Worm (Caenorhabditis elegans) whole organism, L1 larva: Measurements from ENCODE around the gene E01G6.2.

ENCODE experiments used
- C16A3.4 ChIP-seq: fragments of 150-350 bp; optimal IDR thresholded peaks from 2 replicates; lab custom pipeline; 2014; ENCODE audit warnings: missing biosample characterization, missing genetic modification characterization
- C34B4.2 ChIP-seq: sonication (generic microtip); optimal IDR thresholded peaks from 2 replicates; lab custom pipeline; 2017; ENCODE audit warnings: mild to moderate bottlenecking, missing genetic modification characterization, missing compliant biosample characterization
- F16B12.6 ChIP-seq: fragments of 150-350 bp; optimal IDR thresholded peaks from 2 replicates; lab custom pipeline; 2014; ENCODE audit warnings: missing biosample characterization, missing genetic modification characterization
- Y116A8C.19 ChIP-seq: sonication (generic microtip); optimal IDR thresholded peaks from 2 replicates; lab custom pipeline; 2016; ENCODE audit warnings: missing compliant biosample characterization, missing genetic modification characterization, borderline replicate concordance
- aha-1 ChIP-seq: fragments of 150-350 bp; optimal IDR thresholded peaks from 2 replicates; lab custom pipeline; 2014; ENCODE audit warnings: missing biosample characterization, missing genetic modification characterization
- alr-1 ChIP-seq: fragments of 200-800 bp; sonication (Bioruptor generic); optimal IDR thresholded peaks from 2 replicates; lab custom pipeline; 2018; ENCODE audit warnings: borderline replicate concordance, mild to moderate bottlenecking, missing genetic modification characterization, missing compliant biosample characterization
- aly-2 ChIP-seq: fragments of 150-350 bp; optimal IDR thresholded peaks from 2 replicates; lab custom pipeline; 2014; ENCODE audit warnings: missing biosample characterization, missing genetic modification characterization
- ama-1 ChIP-seq: fragments of 150-350 bp; optimal IDR thresholded peaks from 2 replicates; lab custom pipeline; 2014
- blmp-1 ChIP-seq: fragments of 150-350 bp; optimal IDR thresholded peaks from 2 replicates; lab custom pipeline; 2014; ENCODE audit warnings: missing biosample characterization, missing genetic modification characterization
- ceh-8 ChIP-seq: fragments of 200-800 bp; sonication (Bioruptor generic); optimal IDR thresholded peaks from 2 replicates; lab custom pipeline; 2018; ENCODE audit warnings: mild to moderate bottlenecking, missing genetic modification characterization, moderate library complexity, missing compliant biosample characterization
- ceh-82 ChIP-seq, 3 experiments: fragments of 150-350 bp in 1 of 3; sonication (generic microtip) in 2 of 3; optimal IDR thresholded peaks; 2 replicates each; lab custom pipeline; 2014 to 2017; ENCODE audit warnings: missing biosample characterization in 3 of 3, missing genetic modification characterization in 3 of 3
- ceh-88 ChIP-seq: fragments of 200-800 bp; sonication (Bioruptor generic); IDR thresholded peaks from 2 replicates; pipeline ENCODE4 v1.3.6; 2022; ENCODE audit warnings: missing genetic modification characterization, missing compliant biosample characterization
- ceh-90 ChIP-seq: sonication (generic microtip); optimal IDR thresholded peaks from 2 replicates; lab custom pipeline; 2016; ENCODE audit warnings: missing genetic modification characterization, missing compliant biosample characterization
- ces-1 ChIP-seq: fragments of 150-350 bp; optimal IDR thresholded peaks from 2 replicates; lab custom pipeline; 2014; ENCODE audit warnings: missing biosample characterization, missing genetic modification reagents, missing genetic modification characterization
- efl-1 ChIP-seq, 4 experiments: fragments of 150-350 bp; optimal IDR thresholded peaks in 3 of 4; peaks in 1 of 4; 1 replicate in 1 of 4; 2 replicates in 3 of 4; lab custom pipeline; 2014; ENCODE audit warnings: missing biosample characterization in 2 of 4, missing genetic modification characterization in 2 of 4, missing genetic modification reagents in 2 of 4
- efl-3 ChIP-seq: fragments of 200-800 bp; sonication (Bioruptor generic); optimal IDR thresholded peaks from 2 replicates; lab custom pipeline; 2018; ENCODE audit warnings: mild to moderate bottlenecking, missing genetic modification characterization, missing compliant biosample characterization
- egl-13 ChIP-seq: sonication (generic microtip); optimal IDR thresholded peaks from 2 replicates; lab custom pipeline; 2016; ENCODE audit warnings: missing genotype, missing genetic modification reagents, missing genetic modification characterization, missing compliant biosample characterization
- elt-2 ChIP-seq: sonication (generic microtip); optimal IDR thresholded peaks from 2 replicates; lab custom pipeline; 2016; ENCODE audit warnings: missing genetic modification characterization, mild to moderate bottlenecking, inconsistent platforms, missing compliant biosample characterization, missing genetic modification reagents
- elt-3 ChIP-seq, 6 experiments: fragments of 150-350 bp in 1 of 6; sonication (generic microtip); optimal IDR thresholded peaks; 2 replicates each; lab custom pipeline; 2017 to 2018; ENCODE audit warnings: missing biosample characterization in 6 of 6, missing genetic modification characterization in 6 of 6, inconsistent platforms in 1 of 6
- fkh-10 ChIP-seq: sonication (generic microtip); optimal IDR thresholded peaks from 2 replicates; lab custom pipeline; 2017; ENCODE audit warnings: missing biosample characterization, missing genetic modification reagents, missing genetic modification characterization
- grh-1 ChIP-seq: fragments of 200-800 bp; sonication (Bioruptor generic); IDR thresholded peaks from 2 replicates; pipeline ENCODE4 v1.3.6; 2022; ENCODE audit warnings: missing genetic modification reagents, missing genetic modification characterization, missing compliant biosample characterization
- hpl-2 ChIP-seq: fragments of 150-350 bp; optimal IDR thresholded peaks from 2 replicates; lab custom pipeline; 2014; ENCODE audit warnings: missing biosample characterization, missing genetic modification reagents, missing genetic modification characterization
- jun-1 ChIP-seq: fragments of 150-350 bp; optimal IDR thresholded peaks from 2 replicates; lab custom pipeline; 2014; ENCODE audit warnings: missing biosample characterization, missing genetic modification reagents, missing genetic modification characterization
- lin-13 ChIP-seq: fragments of 150-350 bp; optimal IDR thresholded peaks from 2 replicates; lab custom pipeline; 2014; ENCODE audit warnings: missing biosample characterization, missing genetic modification reagents, missing genetic modification characterization
- lin-14 ChIP-seq: fragments of 200-800 bp; sonication (Bioruptor generic); optimal IDR thresholded peaks from 2 replicates; lab custom pipeline; 2018; ENCODE audit warnings: mild to moderate bottlenecking, missing genetic modification characterization, moderate library complexity, missing compliant biosample characterization
- lin-15B ChIP-seq: fragments of 150-350 bp; sonication (generic microtip); optimal IDR thresholded peaks from 3 replicates; lab custom pipeline; 2014; ENCODE audit warnings: missing biosample characterization, missing genetic modification characterization
- lin-39 ChIP-seq: fragments of 150-350 bp; optimal IDR thresholded peaks from 2 replicates; lab custom pipeline; 2014; ENCODE audit warnings: missing biosample characterization, missing genetic modification reagents, missing genetic modification characterization
- lir-3 ChIP-seq: sonication (generic microtip); optimal IDR thresholded peaks from 2 replicates; lab custom pipeline; 2016; ENCODE audit warnings: mild to moderate bottlenecking, missing genetic modification characterization, moderate library complexity, missing compliant biosample characterization; ENCODE audit not compliant: poor library complexity
- mab-9 ChIP-seq: fragments of 200-800 bp; sonication (Bioruptor generic); IDR thresholded peaks from 2 replicates; pipeline ENCODE4 v1.3.6; 2022; ENCODE audit warnings: missing genetic modification reagents, missing genetic modification characterization, missing compliant biosample characterization
- mdl-1 ChIP-seq, 2 experiments: fragments of 150-350 bp; optimal IDR thresholded peaks; 2 replicates each; lab custom pipeline; 2014 to 2017; ENCODE audit warnings: missing biosample characterization in 2 of 2, missing genetic modification characterization in 2 of 2, inconsistent platforms in 1 of 2
- mef-2 ChIP-seq: fragments of 150-350 bp; optimal IDR thresholded peaks from 2 replicates; lab custom pipeline; 2014; ENCODE audit warnings: missing biosample characterization, missing genetic modification characterization
- mep-1 ChIP-seq: fragments of 150-350 bp; optimal IDR thresholded peaks from 2 replicates; lab custom pipeline; 2014; ENCODE audit warnings: missing biosample characterization, missing genetic modification characterization
- nhr-11 ChIP-seq: fragments of 150-350 bp; optimal IDR thresholded peaks from 2 replicates; lab custom pipeline; 2014; ENCODE audit warnings: missing biosample characterization, missing genetic modification characterization
- nhr-12 ChIP-seq: sonication (generic microtip); optimal IDR thresholded peaks from 2 replicates; lab custom pipeline; 2017; ENCODE audit warnings: missing biosample characterization, missing genetic modification characterization
- nhr-237 ChIP-seq: fragments of 150-350 bp; optimal IDR thresholded peaks from 2 replicates; lab custom pipeline; 2014; ENCODE audit warnings: missing biosample characterization, missing genetic modification characterization
- nhr-47 ChIP-seq: sonication (generic microtip); optimal IDR thresholded peaks from 2 replicates; lab custom pipeline; 2016; ENCODE audit warnings: mild to moderate bottlenecking, missing genetic modification characterization, moderate library complexity, missing compliant biosample characterization
- nhr-71 ChIP-seq: sonication (generic microtip); optimal IDR thresholded peaks from 2 replicates; lab custom pipeline; 2016; ENCODE audit warnings: mild to moderate bottlenecking, missing genetic modification characterization, moderate library complexity, missing compliant biosample characterization
- nhr-76 ChIP-seq: sonication (generic microtip); optimal IDR thresholded peaks from 2 replicates; lab custom pipeline; 2017; ENCODE audit warnings: missing biosample characterization, missing genetic modification characterization
- nhr-77 ChIP-seq: fragments of 150-350 bp; optimal IDR thresholded peaks from 2 replicates; lab custom pipeline; 2014; ENCODE audit warnings: missing biosample characterization, missing genetic modification characterization
- pqm-1 ChIP-seq: sonication (generic microtip); optimal IDR thresholded peaks from 3 replicates; lab custom pipeline; 2017; ENCODE audit warnings: missing biosample characterization, missing genetic modification characterization
- skn-1 ChIP-seq: fragments of 150-350 bp; optimal IDR thresholded peaks from 2 replicates; lab custom pipeline; 2014; ENCODE audit warnings: missing biosample characterization, missing genetic modification characterization
- snu-23 ChIP-seq: sonication (generic microtip); optimal IDR thresholded peaks from 2 replicates; lab custom pipeline; 2016; ENCODE audit warnings: missing genetic modification characterization, missing compliant biosample characterization
- sup-37 ChIP-seq: fragments of 200-800 bp; sonication (Bioruptor generic); optimal IDR thresholded peaks from 2 replicates; lab custom pipeline; 2018; ENCODE audit warnings: mild to moderate bottlenecking, missing genetic modification characterization, missing compliant biosample characterization
- tlp-1 ChIP-seq: fragments of 150-350 bp; optimal IDR thresholded peaks from 2 replicates; lab custom pipeline; 2014; ENCODE audit warnings: missing biosample characterization, missing genetic modification characterization
- unc-130 ChIP-seq: fragments of 150-350 bp; optimal IDR thresholded peaks from 2 replicates; lab custom pipeline; 2017; ENCODE audit warnings: missing biosample characterization, missing genetic modification characterization, inconsistent platforms
- unc-30 ChIP-seq: sonication (generic microtip); optimal IDR thresholded peaks from 2 replicates; lab custom pipeline; 2017; ENCODE audit warnings: missing biosample characterization, missing genetic modification characterization
- unc-98 ChIP-seq: fragments of 200-800 bp; sonication (Bioruptor generic); IDR thresholded peaks from 2 replicates; pipeline ENCODE4 v1.3.6; 2022; ENCODE audit warnings: missing genetic modification characterization, missing compliant biosample characterization
- vab-15 ChIP-seq: sonication (generic microtip); optimal IDR thresholded peaks from 2 replicates; lab custom pipeline; 2017; ENCODE audit warnings: missing genotype, mild to moderate bottlenecking, missing genetic modification characterization, missing compliant biosample characterization
- xbp-1 ChIP-seq: sonication (generic microtip); optimal IDR thresholded peaks from 2 replicates; lab custom pipeline; 2016; ENCODE audit warnings: missing genetic modification characterization, missing compliant biosample characterization
- zip-4 ChIP-seq: fragments of 200-800 bp; sonication (Bioruptor generic); optimal IDR thresholded peaks from 2 replicates; lab custom pipeline; 2018; ENCODE audit warnings: mild to moderate bottlenecking, missing genetic modification characterization, moderate library complexity, missing compliant biosample characterization
- ztf-11 ChIP-seq, 2 experiments: sonication (generic microtip); optimal IDR thresholded peaks; 2 replicates each; lab custom pipeline; 2016 to 2017; ENCODE audit warnings: missing genetic modification characterization in 2 of 2, missing biosample characterization in 1 of 2, missing compliant biosample characterization in 1 of 2
- ztf-4 ChIP-seq: fragments of 150-350 bp; optimal IDR thresholded peaks from 2 replicates; lab custom pipeline; 2014; ENCODE audit warnings: missing biosample characterization, missing genetic modification characterization

Gene E01G6.2

DNA sequence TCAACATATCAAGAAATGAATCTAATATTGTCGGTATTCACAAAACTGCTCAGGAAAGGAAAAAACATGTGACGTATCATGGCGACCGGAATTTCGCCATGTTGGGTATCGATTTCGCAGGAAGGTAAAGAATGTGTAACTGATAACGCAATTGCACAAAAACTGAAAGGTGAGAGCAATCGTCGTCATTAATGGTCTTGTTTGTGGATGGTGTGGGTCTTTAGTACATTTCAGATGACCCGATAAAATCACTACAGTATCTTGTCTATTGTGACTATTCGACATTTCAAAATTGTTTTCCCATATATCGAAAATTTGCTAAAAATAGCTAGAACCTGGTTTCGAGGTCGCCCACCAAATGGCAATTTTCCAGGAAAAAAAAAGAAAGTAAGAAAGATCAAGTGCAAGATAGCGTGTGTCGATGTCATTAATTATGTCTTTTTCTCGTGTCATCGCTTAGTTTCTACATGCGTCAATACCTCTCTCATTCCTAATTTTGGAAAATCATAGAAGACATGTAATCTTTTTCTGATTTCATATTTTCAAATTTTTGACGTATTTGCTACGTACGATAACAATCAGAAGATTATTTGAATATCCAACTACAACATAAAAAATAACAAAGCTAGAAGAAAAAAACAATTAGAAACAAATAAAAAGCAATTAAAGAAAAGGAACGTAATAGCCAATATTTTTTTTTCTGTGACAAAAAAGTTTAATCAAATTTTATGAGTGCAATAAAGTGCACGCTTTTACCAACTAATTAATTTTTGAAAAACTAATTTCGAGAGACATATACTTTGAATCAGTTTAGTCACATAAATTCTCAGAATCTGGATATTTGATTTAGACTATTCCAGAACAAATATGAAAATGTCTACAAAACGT, 46.1 kb upstream of the E01G6.2 start (continued):
- TF ChIP-seq C16A3.4 (tag; lab: Kevin White, UChicago) (no peak), ceh-88 (GFP tag; lab: Robert Waterston, UW) (no peak), nhr-11 (tag; lab: Kevin White, UChicago) (peak; percentile 17), ztf-11 (tag; optimal IDR thresholded peaks at IDR 0.05; lab: Kevin White, UChicago) (no peak), lin-13 (GFP tag; lab: Kevin White, UChicago) (no peak), ztf-4 (tag; lab: Kevin White, UChicago) (no peak), nhr-237 (tag; lab: Kevin White, UChicago) (no peak), ceh-8 (no peak), sup-37 (no peak), fkh-10 (GFP tag; lab: Kevin White, UChicago) (no peak), efl-3 (GFP tag; lab: Kevin White, UChicago) (no peak), elt-2 (tag; lab: Kevin White, UChicago) (peak; percentile 19), zip-4 (GFP tag; lab: Kevin White, UChicago) (no peak), lin-15B (tag; lab: Kevin White, UChicago) (no peak), tlp-1 (tag; lab: Kevin White, UChicago) (no peak), nhr-77 (tag; lab: Kevin White, UChicago) (no peak), ceh-90 (tag; lab: Kevin White, UChicago) (no peak), jun-1 (tag; lab: Kevin White, UChicago) (no peak), nhr-71 (peak; percentile 61), unc-30 (no peak), aly-2 (tag; lab: Kevin White, UChicago) (no peak), lin-39 (tag; lab: Kevin White, UChicago) (peak; percentile 32), pqm-1 (tag; lab: Kevin White, UChicago) (peak; percentile 25), egl-13 (peak; percentile 59), nhr-12 (no peak), grh-1 (no peak), ama-1 (lab: Kevin White, UChicago) (no peak), lin-14 (GFP tag; lab: Kevin White, UChicago) (peak; percentile 51), aha-1 (no peak), skn-1 (tag; lab: Kevin White, UChicago) (no peak), F16B12.6 (tag; lab: Kevin White, UChicago) (no peak), alr-1 (tag; lab: Kevin White, UChicago) (no peak), mab-9 (no peak), mdl-1 (tag; optimal IDR thresholded peaks at IDR 0.05; lab: Kevin White, UChicago) (no peak), Y116A8C.19 (tag; lab: Kevin White, UChicago) (no peak), nhr-76 (tag; lab: Kevin White, UChicago) (no peak), blmp-1 (tag; lab: Kevin White, UChicago) (peak; percentile 40), nhr-47 (tag; lab: Kevin White, UChicago) (peak; percentile 49), unc-130 (no peak), mef-2 (no peak), efl-1 (optimal IDR thresholded peaks at IDR 0.05; lab: Kevin White, UChicago) (no peak), efl-1 (GFP tag; optimal IDR thresholded peaks at IDR 0.05 in 1 of 2; lab: Kevin White, UChicago) (peak in 1 of 2 experiments; percentile 59), ces-1 (GFP tag; lab: Kevin White, UChicago) (no peak), C34B4.2 (tag; lab: Kevin White, UChicago) (no peak), snu-23 (GFP tag; lab: Kevin White, UChicago) (no peak), mep-1 (no peak), ceh-82 (tag; optimal IDR thresholded peaks at IDR 0.05; lab: Kevin White, UChicago) (no peak), lir-3 (tag; lab: Kevin White, UChicago) (no peak), vab-15 (peak; percentile 21), xbp-1 (no peak), elt-3 (tag; optimal IDR thresholded peaks at IDR 0.05; lab: Kevin White, UChicago) (no peak), unc-98 (GFP tag; lab: Robert Waterston, UW) (no peak), hpl-2 (GFP tag; lab: Kevin White, UChicago) (no peak)
